Fruit fly (Drosophila melanogaster) whole organism, wandering third instar larva: Measurements from ENCODE around the gene Fur1.
A peak's percentile ranks its signal among the peaks of the same experiment; 100 is the strongest.

ENCODE experiments used
- Abd-B ChIP-seq: fragments of >200 bp; optimal IDR thresholded peaks from 2 replicates; lab custom pipeline; 2017; ENCODE audit warnings: missing biosample characterization, missing genetic modification characterization
- CG32264 ChIP-seq: fragments of 200-800 bp; sonication (Bioruptor generic); optimal IDR thresholded peaks from 2 replicates; lab custom pipeline; 2016; ENCODE audit warnings: missing biosample characterization, missing genetic modification characterization
- CG9705 ChIP-seq: fragments of 200-800 bp; sonication (Bioruptor generic); optimal IDR thresholded peaks from 2 replicates; lab custom pipeline; 2018; ENCODE audit warnings: missing biosample characterization, mild to moderate bottlenecking, missing genetic modification characterization
- CrebA ChIP-seq: fragments of 200-800 bp; sonication (Bioruptor generic); optimal IDR thresholded peaks from 2 replicates; lab custom pipeline; 2016; ENCODE audit warnings: missing biosample characterization, mild to moderate bottlenecking, missing genetic modification characterization, borderline replicate concordance
- Dfd ChIP-seq: fragments of >200 bp; optimal IDR thresholded peaks from 2 replicates; lab custom pipeline; 2017; ENCODE audit warnings: missing biosample characterization, missing genetic modification characterization
- Dif ChIP-seq: fragments of 200-275, 200-300 bp; sonication (Bioruptor generic); optimal IDR thresholded peaks from 2 replicates; lab custom pipeline; 2018; ENCODE audit warnings: missing biosample characterization, missing genetic modification characterization; ENCODE audit not compliant: partially characterized antibody
- GATAd ChIP-seq: sonication (Bioruptor generic); optimal IDR thresholded peaks from 2 replicates; lab custom pipeline; 2016; ENCODE audit warnings: missing biosample characterization, missing genetic modification characterization
- HLH106 ChIP-seq: fragments of 200-800 bp; optimal IDR thresholded peaks from 3 replicates; lab custom pipeline; 2019; ENCODE audit warnings: missing biosample characterization, mild to moderate bottlenecking, missing genetic modification characterization, moderate library complexity
- Hnf4 ChIP-seq: fragments of 200-800 bp; sonication (Bioruptor generic); optimal IDR thresholded peaks from 2 replicates; lab custom pipeline; 2016; ENCODE audit warnings: missing biosample characterization, mild to moderate bottlenecking, missing genetic modification characterization
- Hr78 ChIP-seq: fragments of >200 bp; optimal IDR thresholded peaks from 2 replicates; lab custom pipeline; 2017; ENCODE audit warnings: missing biosample characterization, missing genetic modification characterization
- Hr83 ChIP-seq: fragments of 200-300 bp; sonication (Bioruptor generic); optimal IDR thresholded peaks from 2 replicates; lab custom pipeline; 2016; ENCODE audit warnings: missing biosample characterization, mild to moderate bottlenecking, missing genetic modification characterization, moderate library complexity; ENCODE audit not compliant: poor library complexity, severe bottlenecking
- Jra ChIP-seq: sonication (Bioruptor generic); optimal IDR thresholded peaks from 2 replicates; lab custom pipeline; 2016; ENCODE audit warnings: missing biosample characterization, missing genetic modification characterization
- Mio ChIP-seq: sonication (Bioruptor generic); optimal IDR thresholded peaks from 2 replicates; lab custom pipeline; 2016; ENCODE audit warnings: missing biosample characterization, missing genetic modification characterization
- Myc ChIP-seq: fragments of >200 bp; optimal IDR thresholded peaks from 2 replicates; lab custom pipeline; 2017
- N ChIP-seq: fragments of >200 bp; optimal IDR thresholded peaks from 2 replicates; lab custom pipeline; 2018; ENCODE audit warnings: missing biosample characterization, missing external identifiers, missing genetic modification characterization
- OdsH ChIP-seq: fragments of 200-800 bp; sonication (Bioruptor generic); optimal IDR thresholded peaks from 2 replicates; lab custom pipeline; 2016; ENCODE audit warnings: missing biosample characterization, mild to moderate bottlenecking, missing genetic modification characterization
- Rel ChIP-seq, 2 experiments: fragments of 200-800 bp; sonication (Bioruptor generic) in 1 of 2; optimal IDR thresholded peaks; 2 replicates in 1 of 2; 3 replicates in 1 of 2; lab custom pipeline; 2016 to 2019; ENCODE audit warnings: mild to moderate bottlenecking in 2 of 2, missing biosample characterization in 2 of 2, missing genetic modification characterization in 2 of 2, moderate library complexity in 1 of 2
- Sp1 ChIP-seq: fragments of 200-800 bp; sonication (Bioruptor generic); optimal IDR thresholded peaks from 3 replicates; lab custom pipeline; 2019; ENCODE audit warnings: missing biosample characterization, mild to moderate bottlenecking, missing genetic modification characterization, moderate library complexity
- Vsx2 ChIP-seq: fragments of 200-300, 225-300 bp; sonication (Bioruptor generic); optimal IDR thresholded peaks from 2 replicates; lab custom pipeline; 2018; ENCODE audit warnings: missing biosample characterization, missing genetic modification characterization; ENCODE audit not compliant: partially characterized antibody
- br ChIP-seq: fragments of 200-800 bp; sonication (Bioruptor generic); optimal IDR thresholded peaks from 2 replicates; lab custom pipeline; 2016; ENCODE audit warnings: missing biosample characterization, missing genetic modification characterization
- brk ChIP-seq: fragments of 200-800 bp; sonication (Bioruptor generic); optimal IDR thresholded peaks from 2 replicates; lab custom pipeline; 2016; ENCODE audit warnings: missing biosample characterization, mild to moderate bottlenecking, missing genetic modification characterization
- dl ChIP-seq, 2 experiments: fragments of 175-275, 200-275 bp in 1 of 2; fragments of 200-275 bp in 1 of 2; sonication (Bioruptor generic); optimal IDR thresholded peaks; lab custom pipeline; 2018; ENCODE audit warnings: mild to moderate bottlenecking in 2 of 2, missing biosample characterization in 2 of 2, missing genetic modification characterization in 2 of 2, moderate library complexity in 2 of 2; ENCODE audit not compliant: partially characterized antibody in 2 of 2, insufficient read depth in 1 of 2
- dmrt93B ChIP-seq: fragments of 200-800 bp; sonication (Bioruptor generic); optimal IDR thresholded peaks from 2 replicates; lab custom pipeline; 2018; ENCODE audit warnings: missing biosample characterization, mild to moderate bottlenecking, missing genetic modification characterization
- dsf ChIP-seq: sonication (Bioruptor generic); optimal IDR thresholded peaks from 2 replicates; lab custom pipeline; 2016; ENCODE audit warnings: missing biosample characterization, missing genetic modification characterization, borderline replicate concordance
- ey ChIP-seq: fragments of 200-800 bp; sonication (Bioruptor generic); optimal IDR thresholded peaks from 2 replicates; lab custom pipeline; 2016; ENCODE audit warnings: missing biosample characterization, missing genetic modification characterization
- foxo ChIP-seq, 2 experiments: fragments of 200-800 bp; sonication (Bioruptor generic); optimal IDR thresholded peaks; 2 replicates in 1 of 2; 3 replicates in 1 of 2; lab custom pipeline; 2016 to 2017; ENCODE audit warnings: missing biosample characterization in 2 of 2, missing genetic modification characterization in 2 of 2
- fru ChIP-seq: fragments of 200-800 bp; sonication (Bioruptor generic); optimal IDR thresholded peaks from 3 replicates; lab custom pipeline; 2016; ENCODE audit warnings: missing biosample characterization, mild to moderate bottlenecking, missing genetic modification characterization
- h ChIP-seq: fragments of 200-800 bp; sonication (Bioruptor generic); optimal IDR thresholded peaks from 3 replicates; lab custom pipeline; 2016; ENCODE audit warnings: missing biosample characterization, mild to moderate bottlenecking, missing genetic modification characterization
- lola ChIP-seq: fragments of >200 bp; optimal IDR thresholded peaks from 2 replicates; lab custom pipeline; 2017; ENCODE audit warnings: missing biosample characterization, missing genetic modification characterization
- psq ChIP-seq: fragments of 200-800 bp; sonication (Bioruptor generic); optimal IDR thresholded peaks from 3 replicates; lab custom pipeline; 2017; ENCODE audit warnings: missing biosample characterization, mild to moderate bottlenecking, missing genetic modification characterization, moderate library complexity
- rgr ChIP-seq: fragments of 200-800 bp; sonication (Bioruptor generic); optimal IDR thresholded peaks from 3 replicates; lab custom pipeline; 2016; ENCODE audit warnings: missing biosample characterization, mild to moderate bottlenecking, missing genetic modification characterization
- sage ChIP-seq: fragments of 200-800 bp; sonication (Bioruptor generic); optimal IDR thresholded peaks from 2 replicates; lab custom pipeline; 2016; ENCODE audit warnings: missing biosample characterization, mild to moderate bottlenecking, missing genetic modification characterization
- sv ChIP-seq: fragments of 200-800 bp; sonication (Bioruptor generic); optimal IDR thresholded peaks from 3 replicates; lab custom pipeline; 2016; ENCODE audit warnings: missing biosample characterization, missing genetic modification characterization
- tai ChIP-seq: sonication (Bioruptor generic); optimal IDR thresholded peaks from 2 replicates; lab custom pipeline; 2016; ENCODE audit warnings: missing biosample characterization, missing genetic modification characterization
- usp ChIP-seq: fragments of >200 bp; optimal IDR thresholded peaks from 2 replicates; lab custom pipeline; 2017; ENCODE audit warnings: missing biosample characterization, missing genetic modification characterization
- woc ChIP-seq: sonication (Bioruptor generic); optimal IDR thresholded peaks from 2 replicates; lab custom pipeline; 2016; ENCODE audit warnings: missing biosample characterization, mild to moderate bottlenecking, missing genetic modification characterization

Fur1 gene

dm6 chr3R:25518584-25518983 is 45.7 kb upstream of the Fur1 start:
- TF ChIP-seq Dfd (GFP tag; lab: Kevin White, UChicago) (peak; percentile 41), psq (GFP tag; lab: Kevin White, UChicago) (peak; percentile 53), CG9705 (GFP tag; lab: Kevin White, UChicago) (no peak), sv (GFP tag; lab: Kevin White, UChicago) (no peak)
- TF ChIP-seq, all 38 proteins: peak for 2

dm6 chr3R:25518099-25518567 is 45.3 kb upstream of the Fur1 start:
- TF ChIP-seq Rel (GFP tag; optimal IDR thresholded peaks at IDR 0.05; lab: Kevin White, UChicago) = peak; percentile 27
- TF ChIP-seq Rel (tag; optimal IDR thresholded peaks at IDR 0.05; lab: Kevin White, UChicago) = no peak
- TF ChIP-seq Hnf4 (GFP tag; lab: Kevin White, UChicago) = no peak
- peak; percentile 59 for TF ChIP-seq Jra (GFP tag; lab: Kevin White, UChicago)
- TF ChIP-seq Vsx2 (GFP tag; lab: Kevin White, UChicago) = peak; percentile 58
- no peak for TF ChIP-seq GATAd
- TF ChIP-seq br (GFP tag; lab: Kevin White, UChicago) = no peak
- no peak for TF ChIP-seq Myc (lab: Kevin White, UChicago)
- no peak for TF ChIP-seq lola (GFP tag; lab: Kevin White, UChicago)
- no peak for TF ChIP-seq CrebA
- no peak for TF ChIP-seq psq (GFP tag; lab: Kevin White, UChicago)
- TF ChIP-seq brk (GFP tag; lab: Kevin White, UChicago) = no peak
- peak; percentile 27 for TF ChIP-seq Sp1
- TF ChIP-seq dl (GFP tag; optimal IDR thresholded peaks at IDR 0.05; lab: Kevin White, UChicago; ENCODE audit: insufficient read depth in 1 of 2, partially characterized antibody in 2 of 2) = peak; percentile 67 to 89
- TF ChIP-seq Dif (GFP tag; lab: Kevin White, UChicago) = peak; percentile 85
- TF ChIP-seq sv (GFP tag; lab: Kevin White, UChicago) = no peak
- TF ChIP-seq dsf (GFP tag; lab: Kevin White, UChicago) = no peak
- TF ChIP-seq CG9705 (GFP tag; lab: Kevin White, UChicago) = no peak
- TF ChIP-seq Hr83 (GFP tag; lab: Kevin White, UChicago) = peak; percentile 42
- TF ChIP-seq, all 38 proteins: peak for 7

- TF ChIP-seq OdsH (GFP tag; lab: Kevin White, UChicago) (no peak), fru (no peak)
- TF ChIP-seq, all 38 proteins: peak for 0
These were observed 44.7 kb upstream of the Fur1 start for dm6 chr3R:25517521-25517920.

dm6 chr3R:25515450-25516288 is 42.8 kb upstream of the Fur1 start, which contains the start of gene msi:
msi (plus strand) TSS chr3R:25516118.
- TF ChIP-seq sage (GFP tag; lab: Kevin White, UChicago) (peak; percentile 87), Sp1 (peak; percentile 98), psq (GFP tag; lab: Kevin White, UChicago) (peak; percentile 97), fru (peak; percentile 92), Mio (no peak), dmrt93B (peak; percentile 94), ey (GFP tag; lab: Kevin White, UChicago) (peak; percentile 76), woc (GFP tag; lab: Kevin White, UChicago) (peak; percentile 65), HLH106 (tag; lab: Kevin White, UChicago) (peak; percentile 98), CrebA (peak; percentile 4), Hr78 (GFP tag; lab: Kevin White, UChicago) (no peak), lola (GFP tag; lab: Kevin White, UChicago) (no peak), Dif (GFP tag; lab: Kevin White, UChicago) (peak; percentile 84), h (peak; percentile 91), sv (GFP tag; lab: Kevin White, UChicago) (peak; percentile 77), Vsx2 (GFP tag; lab: Kevin White, UChicago) (peak; percentile 70), br (GFP tag; lab: Kevin White, UChicago) (peak; percentile 77), brk (GFP tag; lab: Kevin White, UChicago) (peak; percentile 84), Hr83 (GFP tag; lab: Kevin White, UChicago) (peak; percentile 82), Myc (lab: Kevin White, UChicago) (no peak), N (GFP tag; lab: Kevin White, UChicago) (no peak), OdsH (GFP tag; lab: Kevin White, UChicago) (peak; percentile 95), rgr (peak; percentile 93), dsf (GFP tag; lab: Kevin White, UChicago) (peak; percentile 44), Rel (GFP tag; optimal IDR thresholded peaks at IDR 0.05; lab: Kevin White, UChicago) (peak; percentile 84), Rel (tag; optimal IDR thresholded peaks at IDR 0.05; lab: Kevin White, UChicago) (peak; percentile 70), Dfd (GFP tag; lab: Kevin White, UChicago) (no peak), CG9705 (GFP tag; lab: Kevin White, UChicago) (peak; percentile 64), CG32264 (GFP tag; lab: Kevin White, UChicago) (peak; percentile 40), dl (GFP tag; optimal IDR thresholded peaks at IDR 0.05; lab: Kevin White, UChicago; ENCODE audit: insufficient read depth in 1 of 2, partially characterized antibody in 2 of 2) (peak; percentile 80), usp (no peak), foxo (GFP tag; optimal IDR thresholded peaks at IDR 0.05; lab: Kevin White, UChicago) (peak in 1 of 2 experiments; percentile 95), tai (GFP tag; lab: Kevin White, UChicago) (no peak), Jra (GFP tag; lab: Kevin White, UChicago) (peak; percentile 12), Abd-B (GFP tag; lab: Kevin White, UChicago) (no peak), Hnf4 (GFP tag; lab: Kevin White, UChicago) (peak; percentile 74)
